Fruit fly (Drosophila melanogaster) whole organism, embryonic: ENCODE data around the gene TwdlV.

Source experiments
- Antp ChIP-seq: fragments of 200-800 bp; sonication (Bioruptor generic); optimal IDR thresholded peaks from 3 replicates; lab custom pipeline; 2016; ENCODE audit warnings: missing biosample characterization, missing genetic modification characterization
- BEAF-32 ChIP-seq: fragments of 200-800 bp; sonication (Bioruptor generic); optimal IDR thresholded peaks from 3 replicates; lab custom pipeline; 2017; ENCODE audit warnings: missing biosample characterization, missing genetic modification characterization, mild to moderate bottlenecking, moderate library complexity, missing genetic modification reagents
- CG11093 ChIP-seq: fragments of 200-800 bp; sonication (Bioruptor generic); IDR thresholded peaks from 3 replicates; pipeline ENCODE4 v1.3.6; 2022; ENCODE audit warnings: missing biosample characterization, missing genetic modification characterization
- CG11695 ChIP-seq: fragments of 200-800 bp; sonication (Bioruptor generic); IDR thresholded peaks from 3 replicates; pipeline ENCODE4 v1.3.6; 2022; ENCODE audit warnings: missing biosample characterization, missing genetic modification characterization
- CG12236 ChIP-seq: fragments of 200-800 bp; sonication (Bioruptor generic); optimal IDR thresholded peaks from 2 replicates; lab custom pipeline; 2016; ENCODE audit warnings: missing biosample characterization, missing genetic modification characterization
- CG1233 ChIP-seq: fragments of 200-800 bp; sonication (Bioruptor generic); optimal IDR thresholded peaks from 4 replicates; lab custom pipeline; 2018; ENCODE audit warnings: missing biosample characterization, mild to moderate bottlenecking, missing genetic modification characterization
- CG13287 ChIP-seq: fragments of 200-800 bp; sonication (Bioruptor generic); IDR thresholded peaks from 2 replicates; pipeline ENCODE4 v1.3.6; 2022; ENCODE audit warnings: missing biosample characterization, missing genetic modification characterization; ENCODE audit not compliant: partially characterized antibody
- CG15696 ChIP-seq: fragments of 200-800 bp; sonication (Bioruptor generic); optimal IDR thresholded peaks from 2 replicates; lab custom pipeline; 2019; ENCODE audit warnings: missing biosample characterization, mild to moderate bottlenecking, missing genetic modification characterization, moderate library complexity
- CG17361 ChIP-seq: fragments of 200-800 bp; sonication (Bioruptor generic); IDR thresholded peaks from 3 replicates; pipeline ENCODE4 v1.3.6; 2022; ENCODE audit warnings: missing biosample characterization, missing genetic modification characterization
- CG17829 ChIP-seq: fragments of 200-800 bp; optimal IDR thresholded peaks from 2 replicates; lab custom pipeline; 2019; ENCODE audit warnings: missing biosample characterization, mild to moderate bottlenecking, missing genetic modification characterization, moderate library complexity
- CG18011 ChIP-seq: fragments of 200-800 bp; sonication (Bioruptor generic); optimal IDR thresholded peaks from 2 replicates; lab custom pipeline; 2017; ENCODE audit warnings: missing biosample characterization, missing genetic modification characterization, mild to moderate bottlenecking, moderate library complexity, missing genotype
- CG18262 ChIP-seq: fragments of 200-800 bp; optimal IDR thresholded peaks from 3 replicates; lab custom pipeline; 2019; ENCODE audit warnings: missing biosample characterization, mild to moderate bottlenecking, missing genetic modification characterization, moderate library complexity
- CG18599 ChIP-seq: fragments of 200-800 bp; sonication (Bioruptor generic); optimal IDR thresholded peaks from 3 replicates; lab custom pipeline; 2017; ENCODE audit warnings: missing biosample characterization, missing genetic modification characterization, mild to moderate bottlenecking, moderate library complexity, missing genetic modification reagents
- CG2120 ChIP-seq: fragments of 200-800 bp; sonication (Bioruptor generic); optimal IDR thresholded peaks from 3 replicates; lab custom pipeline; 2016; ENCODE audit warnings: missing biosample characterization, missing genetic modification characterization
- CG2199 ChIP-seq: fragments of 200-800 bp; sonication (Bioruptor generic); IDR thresholded peaks from 3 replicates; pipeline ENCODE4 v1.3.6; 2022; ENCODE audit warnings: missing biosample characterization, missing genetic modification characterization
- CG2678 ChIP-seq: fragments of 200-800 bp; sonication (Bioruptor generic); optimal IDR thresholded peaks from 3 replicates; lab custom pipeline; 2019; ENCODE audit warnings: missing biosample characterization, mild to moderate bottlenecking, missing genetic modification characterization, moderate library complexity
- CG30403 ChIP-seq: fragments of 200-800 bp; sonication (Bioruptor generic); optimal IDR thresholded peaks from 3 replicates; lab custom pipeline; 2016; ENCODE audit warnings: missing biosample characterization, missing genetic modification characterization
- CG3065 ChIP-seq: fragments of 200-800 bp; sonication (Bioruptor generic); optimal IDR thresholded peaks from 2 replicates; lab custom pipeline; 2016; ENCODE audit warnings: missing biosample characterization, missing genetic modification characterization
- CG42726 ChIP-seq: fragments of 200-800 bp; sonication (Bioruptor generic); IDR thresholded peaks from 2 replicates; pipeline ENCODE4 v1.3.6; 2022; ENCODE audit warnings: missing biosample characterization, missing genetic modification characterization; ENCODE audit not compliant: partially characterized antibody
- CG7556 ChIP-seq: fragments of 200-800 bp; sonication (Bioruptor generic); optimal IDR thresholded peaks from 2 replicates; lab custom pipeline; 2017; ENCODE audit warnings: missing biosample characterization, mild to moderate bottlenecking, missing genetic modification characterization
- CG7786 ChIP-seq: fragments of 200-800 bp; sonication (Bioruptor generic); optimal IDR thresholded peaks from 2 replicates; lab custom pipeline; 2016; ENCODE audit warnings: missing biosample characterization, missing genetic modification characterization
- E2f1 ChIP-seq: fragments of 200-800 bp; sonication (Bioruptor generic); IDR thresholded peaks from 2 replicates; pipeline ENCODE4 v1.3.6; 2022; ENCODE audit warnings: missing biosample characterization, missing genetic modification characterization
- E2f2 ChIP-seq: fragments of 200-800 bp; sonication (Bioruptor generic); IDR thresholded peaks from 2 replicates; pipeline ENCODE4 v1.3.6; 2022; ENCODE audit warnings: missing biosample characterization, missing genetic modification characterization
- Elba2 ChIP-seq: fragments of 200-800 bp; sonication (Bioruptor generic); optimal IDR thresholded peaks from 3 replicates; lab custom pipeline; 2016; ENCODE audit warnings: missing biosample characterization, missing genetic modification characterization
- Gsc ChIP-seq: fragments of 200-800 bp; sonication (Bioruptor generic); IDR thresholded peaks from 2 replicates; pipeline ENCODE4 v1.3.6; 2022; ENCODE audit warnings: missing biosample characterization, missing genetic modification characterization
- Hr51 ChIP-seq, 2 experiments: fragments of 200-800 bp; sonication (Bioruptor generic); optimal IDR thresholded peaks; 2 replicates in 1 of 2; 3 replicates in 1 of 2; lab custom pipeline; 2016 to 2018; ENCODE audit warnings: missing biosample characterization in 2 of 2, missing genetic modification characterization in 2 of 2, mild to moderate bottlenecking in 1 of 2, moderate library complexity in 1 of 2
- NFAT ChIP-seq: fragments of 200-800 bp; sonication (Bioruptor generic); IDR thresholded peaks from 2 replicates; pipeline ENCODE4 v1.3.6; 2022; ENCODE audit warnings: missing biosample characterization, missing genetic modification characterization
- PHDP ChIP-seq: fragments of 200-800 bp; sonication (Bioruptor generic); optimal IDR thresholded peaks from 3 replicates; lab custom pipeline; 2018; ENCODE audit warnings: missing biosample characterization, mild to moderate bottlenecking, missing genetic modification characterization, moderate library complexity
- Rfx ChIP-seq: fragments of 200-800 bp; sonication (Bioruptor generic); IDR thresholded peaks from 2 replicates; pipeline ENCODE4 v1.3.6; 2022; ENCODE audit warnings: missing biosample characterization, missing genetic modification characterization
- al ChIP-seq: fragments of 200-800 bp; sonication (Bioruptor generic); IDR thresholded peaks from 2 replicates; pipeline ENCODE4 v1.3.6; 2022; ENCODE audit warnings: missing biosample characterization, missing genetic modification characterization
- ap ChIP-seq: fragments of 200-800 bp; sonication (Bioruptor generic); IDR thresholded peaks from 2 replicates; pipeline ENCODE4 v1.3.6; 2022; ENCODE audit warnings: missing biosample characterization, missing genetic modification characterization
- ase ChIP-seq: fragments of 200-800 bp; sonication (Bioruptor generic); IDR thresholded peaks from 3 replicates; pipeline ENCODE4 v1.3.6; 2022; ENCODE audit warnings: missing biosample characterization, missing genetic modification characterization
- bigmax ChIP-seq: fragments of 200-800 bp; sonication (Bioruptor generic); optimal IDR thresholded peaks from 2 replicates; lab custom pipeline; 2018; ENCODE audit warnings: missing biosample characterization, mild to moderate bottlenecking, missing genetic modification characterization
- caup ChIP-seq: fragments of 200-800 bp; sonication (Bioruptor generic); optimal IDR thresholded peaks from 3 replicates; lab custom pipeline; 2017; ENCODE audit warnings: missing biosample characterization, mild to moderate bottlenecking, missing genetic modification characterization, moderate library complexity; ENCODE audit not compliant: severe bottlenecking
- danr ChIP-seq: fragments of 200-800 bp; sonication (Bioruptor generic); IDR thresholded peaks from 2 replicates; pipeline ENCODE4 v1.3.6; 2022; ENCODE audit warnings: missing biosample characterization, missing genetic modification characterization
- fd102C ChIP-seq: fragments of 200-800 bp; sonication (Bioruptor generic); optimal IDR thresholded peaks from 2 replicates; lab custom pipeline; 2018; ENCODE audit warnings: missing biosample characterization, mild to moderate bottlenecking, missing genetic modification characterization, moderate library complexity
- fd3F ChIP-seq: fragments of 200-800 bp; sonication (Bioruptor generic); optimal IDR thresholded peaks from 2 replicates; lab custom pipeline; 2018; ENCODE audit warnings: missing biosample characterization, mild to moderate bottlenecking, missing genetic modification characterization, moderate library complexity
- her ChIP-seq: fragments of 200-800 bp; sonication (Bioruptor generic); optimal IDR thresholded peaks from 2 replicates; lab custom pipeline; 2016; ENCODE audit warnings: missing biosample characterization, missing genetic modification characterization
- ken ChIP-seq: fragments of 200-800 bp; sonication (Bioruptor generic); IDR thresholded peaks from 3 replicates; pipeline ENCODE4 v1.3.6; 2022; ENCODE audit warnings: missing biosample characterization, missing genetic modification characterization
- lab ChIP-seq: fragments of 200-800 bp; sonication (Bioruptor generic); optimal IDR thresholded peaks from 3 replicates; lab custom pipeline; 2017; ENCODE audit warnings: missing biosample characterization, missing genetic modification characterization, mild to moderate bottlenecking, moderate library complexity, missing genetic modification reagents
- lilli ChIP-seq: fragments of 200-800 bp; sonication (Bioruptor generic); optimal IDR thresholded peaks from 3 replicates; lab custom pipeline; 2016; ENCODE audit warnings: missing biosample characterization, missing genetic modification characterization
- onecut ChIP-seq: fragments of 200-800 bp; sonication (Bioruptor generic); IDR thresholded peaks from 2 replicates; pipeline ENCODE4 v1.3.6; 2022; ENCODE audit warnings: missing biosample characterization, missing genetic modification characterization
- pan ChIP-seq, 4 experiments: fragments of >200 bp in 3 of 4; fragments of 200-800 bp in 1 of 4; sonication (Bioruptor generic) in 1 of 4; optimal IDR thresholded peaks in 3 of 4; IDR thresholded peaks in 1 of 4; 2 replicates each; pipeline versions ENCODE4 v1.3.6 to Lab custom; 2017 to 2022; ENCODE audit warnings: missing biosample characterization in 2 of 4, missing genetic modification characterization in 2 of 4, mixed read lengths in 1 of 4
- phol ChIP-seq: fragments of 200-800 bp; sonication (Bioruptor generic); optimal IDR thresholded peaks from 3 replicates; lab custom pipeline; 2018; ENCODE audit warnings: missing biosample characterization, mild to moderate bottlenecking, missing genetic modification characterization, moderate library complexity
- sim ChIP-seq: fragments of 200-800 bp; sonication (Bioruptor generic); IDR thresholded peaks from 2 replicates; pipeline ENCODE4 v1.3.6; 2022; ENCODE audit warnings: missing biosample characterization, missing genetic modification characterization
- slbo ChIP-seq: fragments of 200-800 bp; sonication (Bioruptor generic); IDR thresholded peaks from 2 replicates; pipeline ENCODE4 v1.3.6; 2022; ENCODE audit warnings: missing biosample characterization, missing genetic modification characterization

The TwdlV gene

DNA sequence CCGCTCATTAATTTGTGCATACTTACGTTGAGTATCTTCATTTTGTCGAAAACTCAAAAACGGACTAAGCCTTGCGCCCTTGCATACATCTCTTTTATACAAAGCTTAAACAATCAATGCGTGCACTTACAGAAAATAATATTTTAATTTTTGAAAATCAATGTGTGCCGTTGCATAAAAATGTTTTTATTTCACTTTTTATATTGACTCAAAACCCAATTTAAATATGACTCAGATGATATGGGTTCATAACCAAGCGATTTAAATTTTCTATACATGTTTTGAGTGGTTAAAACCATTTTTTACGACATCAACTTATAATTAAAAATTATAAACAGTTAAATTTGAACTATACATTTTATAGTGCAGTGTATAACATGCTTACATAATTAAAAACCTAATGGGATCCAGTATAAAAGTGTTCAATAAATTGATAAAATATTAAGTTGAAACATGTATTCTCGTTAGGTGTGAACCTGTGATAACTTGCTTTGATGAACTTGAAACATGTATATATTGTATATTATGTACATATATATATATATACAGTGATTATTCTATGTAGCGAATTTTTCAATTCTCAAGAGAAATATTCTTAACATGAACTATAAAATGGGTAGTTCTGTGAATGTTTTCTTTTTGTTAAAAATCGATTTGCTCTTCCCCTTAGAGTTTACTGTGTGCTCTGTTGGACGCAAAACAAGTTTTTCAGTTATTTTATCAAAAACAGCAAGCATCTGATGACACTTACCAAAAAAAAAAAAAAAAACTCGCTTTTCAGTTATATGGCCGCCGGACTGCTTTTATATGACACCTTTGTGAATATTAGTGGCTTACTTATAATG, 11.2 kb upstream of the TwdlV start, which contains the start of gene CG34305 (continued):
- TF ChIP-seq CG18599 (GFP tag; lab: Kevin White, UChicago) (peak; percentile 4), Hr51 (GFP tag; optimal IDR thresholded peaks at IDR 0.05; lab: Kevin White, UChicago) (peak in 1 of 2 experiments; percentile 43), BEAF-32 (no peak), onecut (GFP tag; lab: Robert Waterston, UW) (peak; percentile 89), CG18262 (no peak), ase (GFP tag; lab: Robert Waterston, UW) (no peak), CG30403 (GFP tag; lab: Kevin White, UChicago) (peak; percentile 9), Rfx (peak; percentile 68), CG17829 (tag; lab: Kevin White, UChicago) (peak; percentile 5), E2f2 (GFP tag; lab: Robert Waterston, UW) (no peak), CG13287 (no peak), al (0 out of 2 replicates have a peak, but pooled peaks have one; percentile 27), her (GFP tag; lab: Kevin White, UChicago) (no peak), CG2678 (tag; lab: Kevin White, UChicago) (peak; percentile 53), pan (optimal IDR thresholded peaks at IDR 0.05; lab: Kevin White, UChicago) (no peak), pan (GFP tag; optimal IDR thresholded peaks at IDR 0.05 in 1 of 2, IDR thresholded peaks at IDR 0.05 in 1 of 2) (peak in 1 of 2 experiments; percentile 28), CG7786 (GFP tag; lab: Kevin White, UChicago) (no peak), CG11695 (peak; percentile 40; the same call in 1 of the 3 replicates), CG2199 (GFP tag; lab: Robert Waterston, UW) (0 out of 3 replicates have a peak, but pooled peaks have one; percentile 51), fd3F (GFP tag; lab: Kevin White, UChicago) (peak; percentile 37), CG18011 (GFP tag; lab: Kevin White, UChicago) (no peak), phol (tag; lab: Kevin White, UChicago) (peak; percentile 7), Antp (no peak), fd102C (GFP tag; lab: Kevin White, UChicago) (no peak), CG7556 (GFP tag; lab: Kevin White, UChicago) (peak; percentile 8), CG15696 (no peak), Elba2 (GFP tag; lab: Kevin White, UChicago) (no peak), CG1233 (GFP tag; lab: Kevin White, UChicago) (peak; percentile 20), NFAT (GFP tag; lab: Robert Waterston, UW) (peak; percentile 39; the same call in 1 of the 2 replicates), ken (GFP tag; lab: Robert Waterston, UW) (no peak), CG2120 (peak; percentile 30), bigmax (GFP tag; lab: Kevin White, UChicago) (no peak), CG3065 (GFP tag; lab: Kevin White, UChicago) (no peak), PHDP (tag; lab: Kevin White, UChicago) (peak; percentile 22), caup (no peak), lab (GFP tag; lab: Kevin White, UChicago) (peak; percentile 11), E2f1 (no peak), slbo (GFP tag; lab: Robert Waterston, UW) (peak; percentile 37), danr (GFP tag; lab: Robert Waterston, UW) (no peak), ap (GFP tag; lab: Robert Waterston, UW) (no peak), lilli (GFP tag; lab: Kevin White, UChicago) (peak; percentile 4), CG17361 (GFP tag; lab: Robert Waterston, UW) (peak; percentile 52; the same call in 2 of the 3 replicates), CG12236 (GFP tag; lab: Kevin White, UChicago) (no peak), Gsc (GFP tag; lab: Robert Waterston, UW) (no peak), CG42726 (no peak), CG11093 (GFP tag; lab: Robert Waterston, UW) (no peak), sim (GFP tag; lab: Robert Waterston, UW) (no peak)
